Worm (Caenorhabditis elegans) whole organism, late embryonic: ENCODE data around the gene mstr-2.

Experiments used
- ceh-18 ChIP-seq: sonication (generic microtip); optimal IDR thresholded peaks from 2 replicates; lab custom pipeline; 2016; ENCODE audit warnings: missing genetic modification characterization, missing compliant biosample characterization
- ceh-24 ChIP-seq: sonication (generic microtip); optimal IDR thresholded peaks from 2 replicates; lab custom pipeline; 2016; ENCODE audit warnings: mild to moderate bottlenecking, missing genetic modification characterization, missing compliant biosample characterization
- ceh-34 ChIP-seq: sonication (generic microtip); optimal IDR thresholded peaks from 2 replicates; lab custom pipeline; 2016; ENCODE audit warnings: mild to moderate bottlenecking, missing genetic modification characterization, missing compliant biosample characterization
- elt-2 ChIP-seq: sonication (generic microtip); optimal IDR thresholded peaks from 2 replicates; lab custom pipeline; 2016; ENCODE audit warnings: missing genetic modification reagents, missing genetic modification characterization, missing compliant biosample characterization
- hlh-6 ChIP-seq: sonication (generic microtip); optimal IDR thresholded peaks from 2 replicates; lab custom pipeline; 2016; ENCODE audit warnings: missing genotype, missing genetic modification characterization, missing compliant biosample characterization
- nfya-1 ChIP-seq: sonication (generic microtip); optimal IDR thresholded peaks from 2 replicates; lab custom pipeline; 2017; ENCODE audit warnings: missing genetic modification characterization, mild to moderate bottlenecking, missing compliant biosample characterization, antibody characterized with exemption, moderate library complexity
- pag-3 ChIP-seq: sonication (generic microtip); optimal IDR thresholded peaks from 2 replicates; lab custom pipeline; 2016; ENCODE audit warnings: missing compliant biosample characterization, missing genetic modification characterization, borderline replicate concordance
- pros-1 ChIP-seq: fragments of 150-350 bp; optimal IDR thresholded peaks from 2 replicates; lab custom pipeline; 2014; ENCODE audit warnings: missing biosample characterization, missing genetic modification reagents, missing genetic modification characterization
- syd-9 ChIP-seq: sonication (generic microtip); optimal IDR thresholded peaks from 2 replicates; lab custom pipeline; 2016; ENCODE audit warnings: mild to moderate bottlenecking, missing genetic modification characterization, moderate library complexity, missing compliant biosample characterization
- ttx-3 ChIP-seq: sonication (generic microtip); optimal IDR thresholded peaks from 2 replicates; lab custom pipeline; 2016; ENCODE audit warnings: missing genetic modification reagents, missing genetic modification characterization, missing compliant biosample characterization
- unc-42 ChIP-seq: sonication (generic microtip); optimal IDR thresholded peaks from 2 replicates; lab custom pipeline; 2016; ENCODE audit warnings: missing genotype, missing genetic modification characterization, missing compliant biosample characterization

ce11 chrIII:4482986-4483385 is 14.1 kb downstream of the mstr-2 start:
- TF ChIP-seq nfya-1 (tag; lab: Kevin White, UChicago) (no peak), ceh-18 (tag; lab: Kevin White, UChicago) (no peak), pag-3 (tag; lab: Kevin White, UChicago) (no peak), ttx-3 (tag; lab: Kevin White, UChicago) (no peak), unc-42 (tag; lab: Kevin White, UChicago) (no peak), hlh-6 (tag; lab: Kevin White, UChicago) (no peak), pros-1 (tag; lab: Kevin White, UChicago) (no peak), ceh-34 (tag; lab: Kevin White, UChicago) (no peak), elt-2 (tag; lab: Kevin White, UChicago) (no peak), syd-9 (no peak), ceh-24 (tag; lab: Kevin White, UChicago) (no peak)
